Worm (Caenorhabditis elegans) whole organism, young adult: Measurements from ENCODE around the gene Y22D7AL.4.

Experiments
- F23B12.7 ChIP-seq: sonication (generic microtip); optimal IDR thresholded peaks from 2 replicates; lab custom pipeline; 2017; ENCODE audit warnings: missing genetic modification characterization, mild to moderate bottlenecking, missing compliant biosample characterization, antibody characterized with exemption, moderate library complexity; ENCODE audit not compliant: insufficient read depth
- F49E8.2 ChIP-seq: sonication (generic microtip); optimal IDR thresholded peaks from 3 replicates; lab custom pipeline; 2017; ENCODE audit warnings: missing genetic modification characterization, mild to moderate bottlenecking, missing compliant biosample characterization, antibody characterized with exemption, moderate library complexity; ENCODE audit not compliant: insufficient read depth
- F52B5.7 ChIP-seq: sonication (generic microtip); optimal IDR thresholded peaks from 2 replicates; lab custom pipeline; 2016; ENCODE audit warnings: mild to moderate bottlenecking, missing genetic modification characterization, missing compliant biosample characterization
- K12H6.12 ChIP-seq: fragments of 200-800 bp; sonication (Bioruptor generic); optimal IDR thresholded peaks from 2 replicates; lab custom pipeline; 2018; ENCODE audit warnings: mild to moderate bottlenecking, missing genetic modification characterization, missing compliant biosample characterization
- attf-5 ChIP-seq: fragments of 200-800 bp; sonication (Bioruptor generic); optimal IDR thresholded peaks from 2 replicates; lab custom pipeline; 2018; ENCODE audit warnings: mild to moderate bottlenecking, missing genetic modification characterization, missing compliant biosample characterization
- bed-2 ChIP-seq: fragments of 200-800 bp; sonication (Bioruptor generic); IDR thresholded peaks from 2 replicates; pipeline ENCODE4 v1.3.6; 2022; ENCODE audit warnings: missing genetic modification reagents, missing genetic modification characterization, missing compliant biosample characterization
- cebp-2 ChIP-seq: fragments of 200-800 bp; sonication (Bioruptor generic); IDR thresholded peaks from 2 replicates; pipeline ENCODE4 v1.3.6; 2022; ENCODE audit warnings: missing genetic modification characterization, missing compliant biosample characterization
- ceh-100 ChIP-seq: fragments of 200-800 bp; sonication (Bioruptor generic); IDR thresholded peaks from 2 replicates; pipeline ENCODE4 v1.3.6; 2022; ENCODE audit warnings: missing genetic modification reagents, missing genetic modification characterization, missing compliant biosample characterization
- ceh-27 ChIP-seq: fragments of 200-800 bp; sonication (Bioruptor generic); optimal IDR thresholded peaks from 2 replicates; lab custom pipeline; 2018; ENCODE audit warnings: mild to moderate bottlenecking, missing genetic modification characterization, moderate library complexity, missing compliant biosample characterization
- chd-7 ChIP-seq: sonication (generic microtip); optimal IDR thresholded peaks from 2 replicates; lab custom pipeline; 2016; ENCODE audit warnings: mild to moderate bottlenecking, missing genetic modification characterization, moderate library complexity, missing compliant biosample characterization
- dox-1 ChIP-seq: fragments of 200-800 bp; sonication (Bioruptor generic); IDR thresholded peaks from 2 replicates; pipeline ENCODE4 v1.3.6; 2022; ENCODE audit warnings: missing genetic modification reagents, missing genetic modification characterization, missing compliant biosample characterization
- dpff-1 ChIP-seq: sonication (generic microtip); optimal IDR thresholded peaks from 2 replicates; lab custom pipeline; 2017; ENCODE audit warnings: mild to moderate bottlenecking, missing genetic modification characterization, missing compliant biosample characterization
- egl-44 ChIP-seq: fragments of 200-800 bp; sonication (Bioruptor generic); IDR thresholded peaks from 2 replicates; pipeline ENCODE4 v1.3.6; 2022; ENCODE audit warnings: missing genetic modification reagents, missing genetic modification characterization, missing compliant biosample characterization
- fkh-3 ChIP-seq: sonication (generic microtip); optimal IDR thresholded peaks from 2 replicates; lab custom pipeline; 2016; ENCODE audit warnings: mild to moderate bottlenecking, missing genetic modification characterization, missing compliant biosample characterization
- hlh-12 ChIP-seq: sonication (generic microtip); optimal IDR thresholded peaks from 2 replicates; lab custom pipeline; 2016; ENCODE audit warnings: missing genetic modification characterization, missing compliant biosample characterization
- hmg-20 ChIP-seq: fragments of 200-800 bp; sonication (Bioruptor generic); IDR thresholded peaks from 2 replicates; pipeline ENCODE4 v1.3.6; 2022; ENCODE audit warnings: missing genetic modification reagents, missing genetic modification characterization, missing compliant biosample characterization
- lin-26 ChIP-seq: fragments of 200-800 bp; sonication (Bioruptor generic); IDR thresholded peaks from 2 replicates; pipeline ENCODE4 v1.3.6; 2022; ENCODE audit warnings: missing genetic modification reagents, missing genetic modification characterization, missing compliant biosample characterization
- lin-35 ChIP-seq, 3 experiments: fragments of 150-350 bp in 2 of 3; sonication (generic microtip) in 1 of 3; optimal IDR thresholded peaks; 2 replicates each; lab custom pipeline; 2014 to 2018; ENCODE audit warnings: missing biosample characterization in 3 of 3, missing genetic modification characterization in 3 of 3, missing genetic modification reagents in 3 of 3
- lin-40 ChIP-seq: sonication (generic microtip); optimal IDR thresholded peaks from 2 replicates; lab custom pipeline; 2016; ENCODE audit warnings: missing genetic modification characterization, mild to moderate bottlenecking, missing compliant biosample characterization, missing genotype, missing genetic modification reagents
- madf-10 ChIP-seq: sonication (generic microtip); optimal IDR thresholded peaks from 2 replicates; lab custom pipeline; 2016; ENCODE audit warnings: mild to moderate bottlenecking, missing genetic modification characterization, missing compliant biosample characterization
- madf-3 ChIP-seq: fragments of 200-800 bp; sonication (Bioruptor generic); IDR thresholded peaks from 2 replicates; pipeline ENCODE4 v1.3.6; 2022; ENCODE audit warnings: missing genetic modification reagents, missing genetic modification characterization, missing compliant biosample characterization
- madf-6 ChIP-seq: fragments of 200-800 bp; sonication (Bioruptor generic); IDR thresholded peaks from 2 replicates; pipeline ENCODE4 v1.3.6; 2022; ENCODE audit warnings: missing genetic modification reagents, missing genetic modification characterization, missing compliant biosample characterization
- madf-8 ChIP-seq: fragments of 200-800 bp; sonication (Bioruptor generic); conservative IDR thresholded peaks from 2 replicates; pipeline ENCODE4 v1.3.6; 2022; ENCODE audit warnings: missing genetic modification reagents, missing genetic modification characterization, missing compliant biosample characterization
- mcd-1 ChIP-seq: fragments of 200-800 bp; sonication (Bioruptor generic); IDR thresholded peaks from 2 replicates; pipeline ENCODE4 v1.3.6; 2022; ENCODE audit warnings: missing genetic modification reagents, missing genetic modification characterization, missing compliant biosample characterization
- nfya-2 ChIP-seq: fragments of 200-800 bp; sonication (Bioruptor generic); IDR thresholded peaks from 2 replicates; pipeline ENCODE4 v1.3.6; 2022; ENCODE audit warnings: missing genetic modification reagents, missing genetic modification characterization, missing compliant biosample characterization
- nhr-27 ChIP-seq: fragments of 200-800 bp; sonication (Bioruptor generic); optimal IDR thresholded peaks from 2 replicates; lab custom pipeline; 2018; ENCODE audit warnings: mild to moderate bottlenecking, missing genetic modification characterization, moderate library complexity, missing compliant biosample characterization
- nhr-80 ChIP-seq: sonication (generic microtip); optimal IDR thresholded peaks from 2 replicates; lab custom pipeline; 2016; ENCODE audit warnings: missing genetic modification characterization, missing compliant biosample characterization
- pbrm-1 ChIP-seq: fragments of 200-800 bp; sonication (Bioruptor generic); IDR thresholded peaks from 2 replicates; pipeline ENCODE4 v1.3.6; 2022; ENCODE audit warnings: missing genetic modification reagents, missing genetic modification characterization, missing compliant biosample characterization
- repo-1 ChIP-seq: sonication (generic microtip); optimal IDR thresholded peaks from 2 replicates; lab custom pipeline; 2017; ENCODE audit warnings: mild to moderate bottlenecking, missing genetic modification characterization, missing compliant biosample characterization
- rpc-1 ChIP-seq, 2 experiments: fragments of 150-350 bp in 1 of 2; sonication (generic microtip) in 1 of 2; optimal IDR thresholded peaks; 2 replicates each; lab custom pipeline; 2014 to 2018; ENCODE audit warnings: missing biosample characterization in 1 of 2, missing genetic modification characterization in 1 of 2, missing genetic modification reagents in 1 of 2, missing genotype in 1 of 2
- sdz-38 ChIP-seq: sonication (generic microtip); optimal IDR thresholded peaks from 2 replicates; lab custom pipeline; 2016; ENCODE audit warnings: missing genotype, missing genetic modification characterization, missing compliant biosample characterization
- snpc-1.1 ChIP-seq: sonication (generic microtip); optimal IDR thresholded peaks from 2 replicates; lab custom pipeline; 2017; ENCODE audit warnings: missing genetic modification characterization, mild to moderate bottlenecking, missing compliant biosample characterization, antibody characterized with exemption, moderate library complexity, missing genotype, missing genetic modification reagents; ENCODE audit not compliant: insufficient read depth
- snpc-1.3 ChIP-seq: sonication (generic microtip); optimal IDR thresholded peaks from 2 replicates; lab custom pipeline; 2017; ENCODE audit warnings: missing genetic modification characterization, mild to moderate bottlenecking, missing compliant biosample characterization, antibody characterized with exemption, moderate library complexity, missing genotype, missing genetic modification reagents; ENCODE audit not compliant: insufficient read depth
- snpc-4 ChIP-seq, 5 experiments: fragments of 150-350 bp in 1 of 5; sonication (generic microtip) in 4 of 5; optimal IDR thresholded peaks; 2 replicates each; lab custom pipeline; 2014 to 2018; ENCODE audit warnings: missing genetic modification characterization in 5 of 5, missing biosample characterization in 3 of 5, antibody characterized with exemption in 2 of 5, mild to moderate bottlenecking in 2 of 5, missing compliant biosample characterization in 2 of 5, missing genotype in 2 of 5, moderate library complexity in 2 of 5, missing genetic modification reagents in 1 of 5
- sptf-2 ChIP-seq: fragments of 200-800 bp; sonication (Bioruptor generic); optimal IDR thresholded peaks from 2 replicates; lab custom pipeline; 2018; ENCODE audit warnings: mild to moderate bottlenecking, missing genetic modification characterization, missing compliant biosample characterization
- tbp1 ChIP-seq: fragments of 200-800 bp; sonication (Bioruptor generic); optimal IDR thresholded peaks from 2 replicates; lab custom pipeline; 2018; ENCODE audit warnings: mild to moderate bottlenecking, missing genetic modification characterization, missing compliant biosample characterization
- unc-130 ChIP-seq: sonication (generic microtip); optimal IDR thresholded peaks from 2 replicates; lab custom pipeline; 2016; ENCODE audit warnings: missing genetic modification reagents, missing genetic modification characterization, missing compliant biosample characterization
- unc-62 ChIP-seq: fragments of 150-350 bp; optimal IDR thresholded peaks from 2 replicates; lab custom pipeline; 2014; ENCODE audit warnings: missing biosample characterization, missing genetic modification reagents, missing genetic modification characterization

Gene Y22D7AL.4

DNA sequence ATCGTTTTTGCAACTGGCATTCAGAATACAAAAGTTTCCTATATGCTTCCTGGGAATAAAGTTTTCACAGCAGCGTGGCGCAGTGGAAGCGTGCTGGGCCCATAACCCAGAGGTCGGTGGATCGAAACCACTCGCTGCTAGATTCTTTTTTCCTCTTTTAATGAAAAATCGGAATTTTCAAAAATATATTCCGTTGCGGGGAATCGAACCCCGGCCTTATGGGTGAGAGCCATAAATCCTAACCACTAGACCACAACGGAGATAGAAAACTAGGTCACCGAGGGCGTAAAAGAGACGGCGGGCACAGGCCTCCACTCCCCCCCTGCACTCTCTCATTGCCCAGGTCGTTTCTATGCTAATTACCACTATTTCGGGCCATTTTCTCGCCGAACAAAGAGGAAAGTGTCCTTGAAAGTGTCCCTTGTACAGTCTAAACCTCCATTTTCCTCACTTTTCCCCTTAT, 21.9 kb upstream of the Y22D7AL.4 start, which contains the start of gene Y22D7AL.6 (continued):
- TF ChIP-seq snpc-1.1 (tag; lab: Kevin White, UChicago) (no peak), mcd-1 (GFP tag; lab: Robert Waterston, UW) (peak; percentile 77), lin-35 (GFP tag; optimal IDR thresholded peaks at IDR 0.05; lab: Kevin White, UChicago) (peak in 1 of 3 experiments; percentile 58), F52B5.7 (peak; percentile 80), snpc-4 (GFP tag; optimal IDR thresholded peaks at IDR 0.05; lab: Kevin White, UChicago) (peak; percentile 54), snpc-4 (tag; optimal IDR thresholded peaks at IDR 0.05; lab: Kevin White, UChicago) (peak in 2 of 4 experiments; percentile 37 to 47), unc-62 (no peak), madf-8 (no peak), attf-5 (GFP tag; lab: Kevin White, UChicago) (peak; percentile 35), madf-10 (peak; percentile 77), nhr-80 (tag; lab: Kevin White, UChicago) (no peak), cebp-2 (0 out of 2 replicates have a peak, but pooled peaks have one; percentile 63), sdz-38 (no peak), tbp1 (peak; percentile 98), snpc-1.3 (tag; lab: Kevin White, UChicago) (peak; percentile 49), fkh-3 (tag; lab: Kevin White, UChicago) (peak; percentile 77), bed-2 (GFP tag; lab: Robert Waterston, UW) (peak; percentile 73), rpc-1 (optimal IDR thresholded peaks at IDR 0.05; lab: Kevin White, UChicago) (peak; percentile 92), rpc-1 (tag; optimal IDR thresholded peaks at IDR 0.05; lab: Kevin White, UChicago) (peak; percentile 76), lin-26 (GFP tag; lab: Robert Waterston, UW) (peak; percentile 87), K12H6.12 (tag; lab: Kevin White, UChicago) (peak; percentile 53), pbrm-1 (GFP tag; lab: Robert Waterston, UW) (peak; percentile 89), madf-6 (GFP tag; lab: Robert Waterston, UW) (peak; percentile 55), sptf-2 (peak; percentile 45), repo-1 (tag; lab: Kevin White, UChicago) (peak; percentile 59), dpff-1 (no peak), ceh-100 (peak; percentile 65), nhr-27 (tag; lab: Kevin White, UChicago) (peak; percentile 48), egl-44 (no peak), hlh-12 (tag; lab: Kevin White, UChicago) (no peak), F49E8.2 (tag; lab: Kevin White, UChicago) (peak; percentile 61), F23B12.7 (peak; percentile 10), nfya-2 (GFP tag; lab: Robert Waterston, UW) (0 out of 2 replicates have a peak, but pooled peaks have one; percentile 5)

DNA sequence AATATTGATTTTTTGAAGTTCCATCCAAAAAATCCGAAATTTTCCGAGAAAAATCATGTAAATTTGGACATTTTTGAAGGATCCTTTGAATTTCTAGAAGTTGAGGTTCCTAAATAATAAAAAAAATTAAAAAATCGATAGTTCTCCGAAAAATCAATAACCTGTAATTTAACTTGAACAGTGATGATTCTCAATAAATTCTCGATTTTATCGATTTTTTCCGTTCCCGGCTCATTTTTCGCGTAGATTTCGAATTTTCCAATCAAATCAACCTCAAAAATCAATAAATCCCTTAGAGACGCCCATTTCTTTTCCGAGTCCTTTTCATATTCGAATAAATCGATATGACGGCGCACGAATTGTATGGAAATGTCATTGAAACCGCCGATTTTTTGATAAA, 18.8 kb upstream of the Y22D7AL.4 start:
- TF ChIP-seq madf-3 (GFP tag; lab: Robert Waterston, UW) (no peak), unc-130 (GFP tag; lab: Kevin White, UChicago) (no peak), F23B12.7 (no peak), ceh-27 (GFP tag; lab: Kevin White, UChicago) (no peak), lin-40 (tag; lab: Kevin White, UChicago) (no peak), dox-1 (GFP tag; lab: Robert Waterston, UW) (no peak), hmg-20 (GFP tag; lab: Robert Waterston, UW) (no peak), chd-7 (tag; lab: Kevin White, UChicago) (no peak)
